Worm (Caenorhabditis elegans): Measurements from ENCODE around the gene Y53G8AR.9.

ce11 chrIII:3321145-3321544 is at the start of gene Y53G8AR.9:
- TF ChIP-seq egrh-3 (GFP tag; IDR thresholded peaks at IDR 0.05) (no peak), xnd-1 (tag; optimal IDR thresholded peaks at IDR 0.05) (no peak), ceh-100 (GFP tag; IDR thresholded peaks at IDR 0.05) (no peak), ceh-91 (GFP tag; IDR thresholded peaks at IDR 0.05) (no peak), ama-1 (optimal IDR thresholded peaks at IDR 0.05) (no peak), ama-1 (GFP tag; optimal IDR thresholded peaks at IDR 0.05) (no peak), pbrm-1 (GFP tag; IDR thresholded peaks at IDR 0.05) (no peak), F37B4.10 (GFP tag; IDR thresholded peaks at IDR 0.05) (no peak), pha-4 (tag; optimal IDR thresholded peaks at IDR 0.05) (no peak), dpff-1 (tag; optimal IDR thresholded peaks at IDR 0.05) (no peak), snpc-4 (GFP tag; optimal IDR thresholded peaks at IDR 0.05) (no peak), snpc-4 (tag; optimal IDR thresholded peaks at IDR 0.05) (no peak), lin-54 (GFP tag; optimal IDR thresholded peaks at IDR 0.05) (no peak), dox-1 (GFP tag; IDR thresholded peaks at IDR 0.05) (no peak), sea-2 (GFP tag; IDR thresholded peaks at IDR 0.05) (no peak)
